Fruit fly (Drosophila melanogaster): ENCODE results near the gene SP555.

The SP555 gene

dm6 chr2L:5002031-5002430, 35.5 kb upstream of the SP555 start:
- TF ChIP-seq CG17806 (tag; optimal IDR thresholded peaks at IDR 0.05) (no peak), CG32121 (GFP tag; IDR thresholded peaks at IDR 0.05) (no peak), CG14655 (GFP tag; optimal IDR thresholded peaks at IDR 0.05) (no peak), CG9948 (tag; optimal IDR thresholded peaks at IDR 0.05) (no peak), CG12605 (GFP tag; IDR thresholded peaks at IDR 0.05) (no peak), CG8159 (tag; optimal IDR thresholded peaks at IDR 0.05) (no peak), Pif1B (GFP tag; optimal IDR thresholded peaks at IDR 0.05) (no peak)

dm6 chr2L:5002711-5003402, 34.7 kb upstream of the SP555 start:
- TF ChIP-seq Ets98B (GFP tag; IDR thresholded peaks at IDR 0.05) (peak; percentile 75), CG4496 (GFP tag; IDR thresholded peaks at IDR 0.05) (peak; percentile 65; the same call in 2 of the 3 replicates), CG12605 (GFP tag; IDR thresholded peaks at IDR 0.05) (peak; percentile 60; the same call in 1 of the 2 replicates), CG8301 (tag; optimal IDR thresholded peaks at IDR 0.05) (peak; percentile 16), fd96Ca (GFP tag; IDR thresholded peaks at IDR 0.05) (peak; percentile 57; the same call in 1 of the 3 replicates), CG14655 (GFP tag; optimal IDR thresholded peaks at IDR 0.05) (peak; percentile 45), CG32121 (GFP tag; IDR thresholded peaks at IDR 0.05) (peak; percentile 49; the same call in 1 of the 2 replicates), CG15710 (tag; optimal IDR thresholded peaks at IDR 0.05) (peak; percentile 15), Snoo (tag; optimal IDR thresholded peaks at IDR 0.05) (no peak), CG9948 (tag; optimal IDR thresholded peaks at IDR 0.05) (no peak), D1 (tag; optimal IDR thresholded peaks at IDR 0.05) (no peak), CG13204 (GFP tag; optimal IDR thresholded peaks at IDR 0.05) (no peak), rn (GFP tag; IDR thresholded peaks at IDR 0.05) (no peak), Pif1A (GFP tag; optimal IDR thresholded peaks at IDR 0.05) (peak; percentile 34)

DNA sequence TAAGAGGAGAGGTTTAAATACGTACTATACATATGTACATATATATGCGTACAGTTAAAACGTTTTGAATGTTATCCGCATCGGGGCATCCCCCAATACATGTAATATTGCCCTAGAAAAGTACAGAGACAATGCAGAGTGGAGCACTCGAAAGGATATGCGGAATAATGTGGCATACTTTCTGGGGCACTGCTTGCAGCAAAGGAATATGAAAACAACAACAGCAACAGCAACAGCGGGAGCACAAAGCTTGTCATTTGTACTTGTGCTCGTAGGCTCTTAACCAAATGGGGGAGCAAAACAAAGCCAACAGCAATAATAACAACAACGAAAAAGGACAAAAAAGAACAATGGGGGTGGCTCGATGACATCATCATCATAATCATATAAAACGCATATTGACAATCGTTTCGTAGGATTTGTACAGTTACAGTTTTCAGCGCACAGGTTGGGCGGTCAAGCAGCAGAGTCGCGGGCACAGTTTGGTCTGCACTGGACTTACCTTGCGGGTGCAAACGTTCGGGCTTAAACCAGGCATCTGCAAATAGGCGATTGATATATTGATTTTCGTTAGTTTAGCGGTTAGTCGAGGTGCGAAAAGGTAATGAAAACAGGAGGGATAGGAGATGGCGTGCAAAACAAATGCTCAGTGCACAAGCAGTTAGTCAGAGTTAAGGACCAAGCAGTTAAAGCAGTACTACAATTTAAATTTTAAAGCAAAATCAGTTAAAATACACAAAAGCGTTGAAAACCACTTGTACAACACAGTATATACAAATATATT, 33.6 kb upstream of the SP555 start:
- TF ChIP-seq CG4496 (GFP tag; IDR thresholded peaks at IDR 0.05) (no peak), CG32121 (GFP tag; IDR thresholded peaks at IDR 0.05) (no peak), Ets98B (GFP tag; IDR thresholded peaks at IDR 0.05) (no peak), gl (tag; optimal IDR thresholded peaks at IDR 0.05) (no peak), CG14655 (GFP tag; optimal IDR thresholded peaks at IDR 0.05) (no peak), fd96Ca (GFP tag; IDR thresholded peaks at IDR 0.05) (no peak), D1 (tag; optimal IDR thresholded peaks at IDR 0.05) (no peak), CG9948 (tag; optimal IDR thresholded peaks at IDR 0.05) (no peak), CG15710 (tag; optimal IDR thresholded peaks at IDR 0.05) (no peak), CG8159 (tag; optimal IDR thresholded peaks at IDR 0.05) (no peak)

dm6 chr2L:5004677-5005463, 32.6 kb upstream of the SP555 start:
- TF ChIP-seq CG8301 (tag; optimal IDR thresholded peaks at IDR 0.05), result peak; percentile 81
- peak; percentile 73 for TF ChIP-seq gl (tag; optimal IDR thresholded peaks at IDR 0.05)
- peak; percentile 41 for TF ChIP-seq D1 (tag; optimal IDR thresholded peaks at IDR 0.05)
- peak; percentile 83 for TF ChIP-seq CG14655 (GFP tag; optimal IDR thresholded peaks at IDR 0.05)
- peak; percentile 88 for TF ChIP-seq Ets98B (GFP tag; IDR thresholded peaks at IDR 0.05)
- peak; percentile 90 for TF ChIP-seq Pif1A (GFP tag; optimal IDR thresholded peaks at IDR 0.05)
- TF ChIP-seq CG9948 (tag; optimal IDR thresholded peaks at IDR 0.05), result peak; percentile 89
- TF ChIP-seq rn (GFP tag; IDR thresholded peaks at IDR 0.05), result peak; percentile 61; the same call in 1 of the 2 replicates
- TF ChIP-seq CG15710 (tag; optimal IDR thresholded peaks at IDR 0.05), result peak; percentile 90
- peak; percentile 70 for TF ChIP-seq Snoo (tag; optimal IDR thresholded peaks at IDR 0.05)
- TF ChIP-seq CG4496 (GFP tag; IDR thresholded peaks at IDR 0.05), result peak; percentile 94
- peak; percentile 89 for TF ChIP-seq CG32121 (GFP tag; IDR thresholded peaks at IDR 0.05)
- TF ChIP-seq CG8159 (tag; optimal IDR thresholded peaks at IDR 0.05), result peak; percentile 90
- TF ChIP-seq CG13204 (GFP tag; optimal IDR thresholded peaks at IDR 0.05), result peak; percentile 69
- peak; percentile 91 for TF ChIP-seq CG12605 (GFP tag; IDR thresholded peaks at IDR 0.05)
- peak; percentile 89 for TF ChIP-seq CG17806 (tag; optimal IDR thresholded peaks at IDR 0.05)
- peak; percentile 86 for TF ChIP-seq Pif1B (GFP tag; optimal IDR thresholded peaks at IDR 0.05)
- peak; percentile 90 for TF ChIP-seq fd96Ca (GFP tag; IDR thresholded peaks at IDR 0.05)
- TF ChIP-seq CG10348 (GFP tag; IDR thresholded peaks at IDR 0.05), result peak; percentile 76
- peak; percentile 88 for TF ChIP-seq CG34367 (tag; optimal IDR thresholded peaks at IDR 0.05)
- TF ChIP-seq EcR (GFP tag; optimal IDR thresholded peaks at IDR 0.05), result peak; percentile 38

dm6 chr2L:5005464-5005764, 32.1 kb upstream of the SP555 start:
- TF ChIP-seq CG15710 (tag; optimal IDR thresholded peaks at IDR 0.05) (no peak), CG10348 (GFP tag; IDR thresholded peaks at IDR 0.05) (no peak), Ets98B (GFP tag; IDR thresholded peaks at IDR 0.05) (no peak), D1 (tag; optimal IDR thresholded peaks at IDR 0.05) (no peak), Snoo (tag; optimal IDR thresholded peaks at IDR 0.05) (no peak), Pif1B (GFP tag; optimal IDR thresholded peaks at IDR 0.05) (no peak), CG8159 (tag; optimal IDR thresholded peaks at IDR 0.05) (no peak), Pif1A (GFP tag; optimal IDR thresholded peaks at IDR 0.05) (no peak), CG17806 (tag; optimal IDR thresholded peaks at IDR 0.05) (no peak), CG8301 (tag; optimal IDR thresholded peaks at IDR 0.05) (no peak), CG9948 (tag; optimal IDR thresholded peaks at IDR 0.05) (no peak), CG32121 (GFP tag; IDR thresholded peaks at IDR 0.05) (no peak), gl (tag; optimal IDR thresholded peaks at IDR 0.05) (no peak)
